Worm (Caenorhabditis elegans) whole organism, late embryonic: ENCODE results near the gene mbl-1.

ENCODE experiments used
- C38D4.7 ChIP-seq: fragments of 200-800 bp; sonication (Bioruptor generic); optimal IDR thresholded peaks from 2 replicates; lab custom pipeline; 2018; ENCODE audit warnings: mild to moderate bottlenecking, missing genetic modification characterization, moderate library complexity, missing compliant biosample characterization
- F13H6.1 ChIP-seq: sonication (generic microtip); optimal IDR thresholded peaks from 2 replicates; lab custom pipeline; 2016; ENCODE audit warnings: missing genetic modification characterization, missing compliant biosample characterization
- K02D7.2 ChIP-seq: sonication (generic microtip); optimal IDR thresholded peaks from 2 replicates; lab custom pipeline; 2017; ENCODE audit warnings: mild to moderate bottlenecking, missing genetic modification characterization, missing compliant biosample characterization
- K09A11.1 ChIP-seq: sonication (generic microtip); optimal IDR thresholded peaks from 2 replicates; lab custom pipeline; 2017; ENCODE audit warnings: antibody characterized with exemption, mild to moderate bottlenecking, missing genetic modification characterization, missing compliant biosample characterization; ENCODE audit not compliant: insufficient read depth
- T23F11.4 ChIP-seq: fragments of 200-800 bp; sonication (Bioruptor generic); optimal IDR thresholded peaks from 2 replicates; lab custom pipeline; 2018; ENCODE audit warnings: mild to moderate bottlenecking, missing genetic modification characterization, missing compliant biosample characterization
- ahr-1 ChIP-seq: sonication (generic microtip); optimal IDR thresholded peaks from 2 replicates; lab custom pipeline; 2016; ENCODE audit warnings: missing genetic modification characterization, missing compliant biosample characterization
- ama-1 ChIP-seq: fragments of 150-350 bp; optimal IDR thresholded peaks from 2 replicates; lab custom pipeline; 2014
- ceh-19 ChIP-seq: fragments of 200-800 bp; sonication (Bioruptor generic); optimal IDR thresholded peaks from 2 replicates; lab custom pipeline; 2018; ENCODE audit warnings: mild to moderate bottlenecking, missing genetic modification characterization, missing compliant biosample characterization
- ceh-2 ChIP-seq: sonication (generic microtip); optimal IDR thresholded peaks from 2 replicates; lab custom pipeline; 2016; ENCODE audit warnings: missing genotype, missing genetic modification characterization, missing compliant biosample characterization
- ceh-30 ChIP-seq: fragments of 150-350 bp; optimal IDR thresholded peaks from 2 replicates; lab custom pipeline; 2014; ENCODE audit warnings: missing biosample characterization, missing genetic modification characterization
- ceh-45 ChIP-seq: fragments of 200-800 bp; sonication (Bioruptor generic); IDR thresholded peaks from 2 replicates; pipeline ENCODE4 v1.3.6; 2022; ENCODE audit warnings: missing genetic modification reagents, missing genetic modification characterization, missing compliant biosample characterization
- ceh-9 ChIP-seq: sonication (generic microtip); optimal IDR thresholded peaks from 2 replicates; lab custom pipeline; 2016; ENCODE audit warnings: mild to moderate bottlenecking, missing genetic modification characterization, inconsistent platforms, missing compliant biosample characterization
- dmd-4 ChIP-seq: sonication (generic microtip); optimal IDR thresholded peaks from 2 replicates; lab custom pipeline; 2016; ENCODE audit warnings: borderline replicate concordance, missing genetic modification characterization, missing compliant biosample characterization
- elt-4 ChIP-seq: sonication (generic microtip); optimal IDR thresholded peaks from 2 replicates; lab custom pipeline; 2016; ENCODE audit warnings: missing genetic modification characterization, missing compliant biosample characterization
- fax-1 ChIP-seq: sonication (generic microtip); optimal IDR thresholded peaks from 2 replicates; lab custom pipeline; 2016; ENCODE audit warnings: missing genotype, missing genetic modification characterization, missing compliant biosample characterization
- fkh-10 ChIP-seq: fragments of 150-350 bp; optimal IDR thresholded peaks from 2 replicates; lab custom pipeline; 2014; ENCODE audit warnings: missing biosample characterization, missing genetic modification reagents, missing genetic modification characterization
- fkh-6 ChIP-seq: sonication (generic microtip); optimal IDR thresholded peaks from 2 replicates; lab custom pipeline; 2016; ENCODE audit warnings: missing genetic modification characterization, missing compliant biosample characterization
- gmeb-2 ChIP-seq: sonication (generic microtip); optimal IDR thresholded peaks from 2 replicates; lab custom pipeline; 2016; ENCODE audit warnings: missing genetic modification characterization, inconsistent platforms, missing compliant biosample characterization
- hlh-13 ChIP-seq: fragments of 200-800 bp; sonication (Bioruptor generic); optimal IDR thresholded peaks from 2 replicates; lab custom pipeline; 2018; ENCODE audit warnings: mild to moderate bottlenecking, missing genetic modification characterization, missing compliant biosample characterization
- hlh-6 ChIP-seq: sonication (generic microtip); optimal IDR thresholded peaks from 2 replicates; lab custom pipeline; 2016; ENCODE audit warnings: missing genotype, missing genetic modification characterization, missing compliant biosample characterization
- hlh-8 ChIP-seq: sonication (generic microtip); optimal IDR thresholded peaks from 2 replicates; lab custom pipeline; 2016; ENCODE audit warnings: missing genotype, missing genetic modification characterization, missing compliant biosample characterization
- lin-11 ChIP-seq: fragments of 200-800 bp; sonication (Bioruptor generic); optimal IDR thresholded peaks from 2 replicates; lab custom pipeline; 2018; ENCODE audit warnings: mild to moderate bottlenecking, missing genetic modification characterization, missing compliant biosample characterization
- mec-3 ChIP-seq: sonication (generic microtip); optimal IDR thresholded peaks from 2 replicates; lab custom pipeline; 2016; ENCODE audit warnings: borderline replicate concordance, missing genetic modification characterization, missing compliant biosample characterization
- nhr-11 ChIP-seq: fragments of 150-350 bp; optimal IDR thresholded peaks from 2 replicates; lab custom pipeline; 2014; ENCODE audit warnings: missing biosample characterization, missing genetic modification characterization
- nhr-232 ChIP-seq: sonication (generic microtip); optimal IDR thresholded peaks from 2 replicates; lab custom pipeline; 2016; ENCODE audit warnings: missing genetic modification characterization, missing compliant biosample characterization
- odd-2 ChIP-seq: sonication (generic microtip); optimal IDR thresholded peaks from 2 replicates; lab custom pipeline; 2017; ENCODE audit warnings: antibody characterized with exemption, mild to moderate bottlenecking, missing genetic modification characterization, missing compliant biosample characterization
- pag-3 ChIP-seq: sonication (generic microtip); optimal IDR thresholded peaks from 2 replicates; lab custom pipeline; 2016; ENCODE audit warnings: missing compliant biosample characterization, missing genetic modification characterization, borderline replicate concordance
- pat-9 ChIP-seq: fragments of 200-800 bp; sonication (Bioruptor generic); optimal IDR thresholded peaks from 2 replicates; lab custom pipeline; 2018; ENCODE audit warnings: mild to moderate bottlenecking, missing genetic modification characterization, moderate library complexity, missing compliant biosample characterization
- pha-4 ChIP-seq: fragments of 150-350 bp; optimal IDR thresholded peaks from 2 replicates; lab custom pipeline; 2018; ENCODE audit warnings: missing biosample characterization, missing genetic modification reagents, missing genetic modification characterization
- pqm-1 ChIP-seq: sonication (generic microtip); optimal IDR thresholded peaks from 2 replicates; lab custom pipeline; 2016; ENCODE audit warnings: missing genetic modification characterization, missing compliant biosample characterization
- ref-2 ChIP-seq: sonication (generic microtip); optimal IDR thresholded peaks from 2 replicates; lab custom pipeline; 2016; ENCODE audit warnings: missing genetic modification characterization, missing compliant biosample characterization
- rnt-1 ChIP-seq: sonication (generic microtip); optimal IDR thresholded peaks from 2 replicates; lab custom pipeline; 2016; ENCODE audit warnings: missing genetic modification characterization, missing compliant biosample characterization
- sdc-2 ChIP-seq: sonication (generic microtip); optimal IDR thresholded peaks from 2 replicates; lab custom pipeline; 2016; ENCODE audit warnings: missing genotype, missing genetic modification characterization, missing compliant biosample characterization
- sox-2 ChIP-seq: fragments of 200-800 bp; sonication (Bioruptor generic); IDR thresholded peaks from 2 replicates; pipeline ENCODE4 v1.3.6; 2022; ENCODE audit warnings: missing genetic modification reagents, missing genetic modification characterization, missing compliant biosample characterization
- syd-9 ChIP-seq: sonication (generic microtip); optimal IDR thresholded peaks from 2 replicates; lab custom pipeline; 2016; ENCODE audit warnings: mild to moderate bottlenecking, missing genetic modification characterization, moderate library complexity, missing compliant biosample characterization
- tbx-2 ChIP-seq: sonication (generic microtip); optimal IDR thresholded peaks from 2 replicates; lab custom pipeline; 2016; ENCODE audit warnings: missing genetic modification characterization, missing compliant biosample characterization
- tbx-7 ChIP-seq: sonication (generic microtip); optimal IDR thresholded peaks from 2 replicates; lab custom pipeline; 2016; ENCODE audit warnings: missing genotype, missing genetic modification characterization, missing compliant biosample characterization
- unc-42 ChIP-seq: sonication (generic microtip); optimal IDR thresholded peaks from 2 replicates; lab custom pipeline; 2016; ENCODE audit warnings: missing genotype, missing genetic modification characterization, missing compliant biosample characterization
- unc-86 ChIP-seq: sonication (generic microtip); optimal IDR thresholded peaks from 2 replicates; lab custom pipeline; 2016; ENCODE audit warnings: missing genetic modification characterization, missing compliant biosample characterization
- ztf-16 ChIP-seq: sonication (generic microtip); optimal IDR thresholded peaks from 2 replicates; lab custom pipeline; 2017; ENCODE audit warnings: missing genetic modification characterization, missing compliant biosample characterization

The mbl-1 gene

DNA sequence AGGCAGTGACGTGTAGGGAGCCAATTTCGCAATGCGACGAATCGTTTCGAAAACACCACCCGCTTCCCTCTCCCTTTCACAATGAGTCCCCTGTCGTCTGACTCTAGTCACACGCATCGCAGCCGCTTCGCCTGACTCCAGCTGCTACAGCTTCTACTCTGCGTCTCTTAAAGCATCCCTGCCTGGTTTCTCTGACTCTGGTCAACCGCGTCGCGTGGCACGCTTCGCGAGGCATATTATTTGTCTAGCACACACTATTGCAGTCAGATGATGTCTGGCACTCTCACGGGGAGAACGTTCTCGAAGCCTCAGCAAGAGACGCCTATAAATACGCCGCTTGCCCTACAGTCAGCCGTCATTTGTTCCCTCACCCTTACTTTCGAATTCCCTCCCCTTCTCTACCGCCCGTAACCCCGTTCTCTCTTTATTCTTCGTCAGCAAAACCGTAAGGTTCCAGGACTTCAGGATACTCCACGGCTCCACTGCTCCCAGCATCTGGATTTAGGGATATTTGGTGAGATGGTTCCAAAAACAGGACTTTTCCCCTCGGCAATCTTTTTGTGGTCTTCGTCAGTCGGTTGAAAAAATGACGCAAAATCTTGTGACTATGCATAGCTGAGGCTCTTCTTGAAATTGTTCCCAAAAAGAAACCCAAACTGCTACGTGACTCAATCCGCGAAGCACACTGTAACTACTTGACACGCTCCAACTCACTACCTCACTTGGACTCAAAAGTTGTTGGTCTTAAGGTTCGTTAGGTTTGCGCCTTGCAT, 48.7 kb upstream of the mbl-1 start (continued):
- TF ChIP-seq K02D7.2: peak; percentile 41
- TF ChIP-seq C38D4.7 (GFP tag; lab: Kevin White, UChicago): peak; percentile 45
- TF ChIP-seq ref-2 (tag; lab: Kevin White, UChicago): peak; percentile 99
- no peak for TF ChIP-seq nhr-232
- no peak for TF ChIP-seq ceh-9 (tag; lab: Kevin White, UChicago)
- TF ChIP-seq ceh-19: peak; percentile 81
- TF ChIP-seq sox-2 (GFP tag; lab: Robert Waterston, UW): no peak; the same call in none of the 2 replicates
- TF ChIP-seq rnt-1 (tag; lab: Kevin White, UChicago): peak; percentile 97
- peak; percentile 76 for TF ChIP-seq dmd-4
- TF ChIP-seq T23F11.4 (GFP tag; lab: Kevin White, UChicago): no peak
- peak; percentile 84 for TF ChIP-seq nhr-11 (tag; lab: Kevin White, UChicago)
- peak; percentile 58 for TF ChIP-seq fax-1 (tag; lab: Kevin White, UChicago)
- TF ChIP-seq pag-3 (tag; lab: Kevin White, UChicago): peak; percentile 7
- peak; percentile 74 for TF ChIP-seq ceh-30 (tag; lab: Kevin White, UChicago)
- no peak for TF ChIP-seq pha-4 (tag; lab: Kevin White, UChicago)
- TF ChIP-seq ama-1 (lab: Kevin White, UChicago): peak; percentile 98
- peak; percentile 64 for TF ChIP-seq K09A11.1 (tag; lab: Kevin White, UChicago)
- peak; percentile 76 for TF ChIP-seq ztf-16 (tag; lab: Kevin White, UChicago)
- peak; percentile 31 for TF ChIP-seq pat-9 (tag; lab: Kevin White, UChicago)
- TF ChIP-seq hlh-13 (GFP tag; lab: Kevin White, UChicago): peak; percentile 38
- TF ChIP-seq hlh-8 (tag; lab: Kevin White, UChicago): peak; percentile 85
- TF ChIP-seq ceh-2 (tag; lab: Kevin White, UChicago): peak; percentile 77
- TF ChIP-seq hlh-6 (tag; lab: Kevin White, UChicago): peak; percentile 78
- TF ChIP-seq mec-3 (tag; lab: Kevin White, UChicago): peak; percentile 60
- no peak for TF ChIP-seq fkh-10 (GFP tag; lab: Kevin White, UChicago)
- peak; percentile 34 for TF ChIP-seq tbx-7
- peak; percentile 34 for TF ChIP-seq gmeb-2 (tag; lab: Kevin White, UChicago)
- TF ChIP-seq ahr-1 (tag; lab: Kevin White, UChicago): peak; percentile 60
- TF ChIP-seq odd-2 (tag; lab: Kevin White, UChicago): no peak
- no peak for TF ChIP-seq elt-4 (tag; lab: Kevin White, UChicago)
- TF ChIP-seq pqm-1: peak; percentile 92
- TF ChIP-seq tbx-2 (tag; lab: Kevin White, UChicago): peak; percentile 98

DNA sequence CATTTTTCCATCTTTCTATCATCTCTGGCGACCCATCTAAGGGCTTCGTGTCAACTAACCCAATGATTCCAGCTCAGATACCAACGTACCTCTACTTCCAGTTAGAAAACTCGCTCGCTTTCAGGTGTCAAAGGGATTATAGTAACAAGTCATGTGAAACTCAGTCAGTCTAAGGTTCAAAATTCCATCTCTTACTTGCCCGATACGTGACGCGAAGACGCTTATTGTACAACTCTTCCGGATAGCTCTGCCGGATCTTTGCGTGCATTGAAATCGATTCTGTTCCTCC, 48.1 kb upstream of the mbl-1 start:
- TF ChIP-seq pqm-1 (no peak), F13H6.1 (no peak), hlh-6 (tag; lab: Kevin White, UChicago) (no peak), nhr-232 (no peak), C38D4.7 (GFP tag; lab: Kevin White, UChicago) (no peak), lin-11 (tag; lab: Kevin White, UChicago) (no peak), unc-42 (tag; lab: Kevin White, UChicago) (no peak), mec-3 (tag; lab: Kevin White, UChicago) (no peak), sdc-2 (tag; lab: Kevin White, UChicago) (no peak)
- TF ChIP-seq, all 69 proteins: peak for 0

- TF ChIP-seq ceh-19: no peak
- no peak for TF ChIP-seq unc-86 (tag; lab: Kevin White, UChicago)
- 0 out of 2 replicates have a peak, but pooled peaks have one; percentile 47 for TF ChIP-seq ceh-45 (GFP tag; lab: Robert Waterston, UW)
- TF ChIP-seq syd-9 (tag; lab: Kevin White, UChicago): no peak
- TF ChIP-seq ama-1 (lab: Kevin White, UChicago): peak; percentile 80
- no peak for TF ChIP-seq fkh-6 (tag; lab: Kevin White, UChicago)
- peak; percentile 9 for TF ChIP-seq ceh-30 (tag; lab: Kevin White, UChicago)
- peak; percentile 34 for TF ChIP-seq ahr-1 (tag; lab: Kevin White, UChicago)
Measured at ce11 chrX:16930663-16931097, 47.7 kb upstream of the mbl-1 start.
